Worm (Caenorhabditis elegans): ENCODE measurements around the gene F49E12.8.

DNA sequence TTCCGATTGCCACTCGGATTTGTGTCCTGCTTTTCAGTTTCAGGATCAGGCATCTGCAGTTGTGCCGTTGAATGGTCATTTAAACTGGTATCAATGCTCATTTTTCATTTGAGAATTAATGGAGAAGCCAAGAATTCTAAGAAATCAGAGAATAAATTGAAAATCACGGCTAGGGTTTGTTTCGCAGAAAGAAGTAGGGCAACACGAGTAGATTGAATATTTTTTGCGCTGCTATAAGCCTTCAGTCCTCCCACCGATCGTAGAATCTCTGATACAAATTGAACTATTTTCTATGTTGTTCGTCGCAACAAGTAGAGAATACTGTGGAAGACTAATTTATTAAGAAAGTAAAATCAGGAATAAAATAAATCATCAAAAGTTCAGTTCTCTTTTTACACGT is 42.9 kb upstream of the F49E12.8 start, which contains the start of gene acp-3:
- no peak for TF ChIP-seq ama-1 (optimal IDR thresholded peaks at IDR 0.05)
- TF ChIP-seq lsy-2 (tag; optimal IDR thresholded peaks at IDR 0.05) = no peak
- TF ChIP-seq lin-15B (tag; optimal IDR thresholded peaks at IDR 0.05) = no peak
- TF ChIP-seq egl-27 (tag; optimal IDR thresholded peaks at IDR 0.05) = no peak
- TF ChIP-seq ctbp-1 (GFP tag; IDR thresholded peaks at IDR 0.05) = no peak
- no peak for TF ChIP-seq zag-1 (tag; optimal IDR thresholded peaks at IDR 0.05)
- TF ChIP-seq pqm-1 (tag; optimal IDR thresholded peaks at IDR 0.05) = no peak
- no peak for TF ChIP-seq fkh-10 (GFP tag; optimal IDR thresholded peaks at IDR 0.05)
- no peak for TF ChIP-seq ceh-82 (tag; optimal IDR thresholded peaks at IDR 0.05)
- no peak for TF ChIP-seq attf-4 (tag; optimal IDR thresholded peaks at IDR 0.05)
- TF ChIP-seq cey-2 (tag; optimal IDR thresholded peaks at IDR 0.05; ENCODE audit: borderline replicate concordance, insufficient read depth) = no peak
- TF ChIP-seq pha-4 (GFP tag; IDR thresholded peaks at IDR 0.05) = no peak
- TF ChIP-seq pha-4 (tag; optimal IDR thresholded peaks at IDR 0.05) = no peak
- TF ChIP-seq arid-1 (GFP tag; conservative IDR thresholded peaks at IDR 0.05) = no peak
